Fruit fly (Drosophila melanogaster) whole organism, embryonic: ENCODE data around the gene Gr97a.

Experiments
- Atf6 ChIP-seq: fragments of 200-800 bp; sonication (Bioruptor generic); IDR thresholded peaks from 2 replicates; pipeline ENCODE4 v1.3.6; 2022; ENCODE audit warnings: missing biosample characterization, missing genetic modification characterization
- CG11723 ChIP-seq: fragments of 200-800 bp; sonication (Bioruptor generic); optimal IDR thresholded peaks from 2 replicates; lab custom pipeline; 2017; ENCODE audit warnings: missing biosample characterization, mild to moderate bottlenecking, missing genetic modification characterization
- Dll ChIP-seq: fragments of 200-800 bp; sonication (Bioruptor generic); IDR thresholded peaks from 4 replicates; pipeline ENCODE4 v1.3.6; 2022; ENCODE audit warnings: missing biosample characterization, missing genetic modification characterization; ENCODE audit not compliant: partially characterized antibody
- ERR ChIP-seq: fragments of 200-800 bp; sonication (Bioruptor generic); optimal IDR thresholded peaks from 2 replicates; lab custom pipeline; 2016; ENCODE audit warnings: missing biosample characterization, missing genetic modification characterization
- Hr51 ChIP-seq, 2 experiments: fragments of 200-800 bp; sonication (Bioruptor generic); optimal IDR thresholded peaks; 2 replicates in 1 of 2; 3 replicates in 1 of 2; lab custom pipeline; 2016 to 2018; ENCODE audit warnings: missing biosample characterization in 2 of 2, missing genetic modification characterization in 2 of 2, mild to moderate bottlenecking in 1 of 2, moderate library complexity in 1 of 2
- gsb ChIP-seq: fragments of 200-800 bp; sonication (Bioruptor generic); IDR thresholded peaks from 2 replicates; pipeline ENCODE4 v1.3.6; 2022; ENCODE audit warnings: missing biosample characterization, missing genetic modification characterization

dm6 chr3R:26945233-26945632 lies 21.1 kb downstream of the Gr97a start, which contains the start of gene CG14252:
- TF ChIP-seq CG11723 (GFP tag; lab: Kevin White, UChicago) (no peak), Hr51 (GFP tag; optimal IDR thresholded peaks at IDR 0.05; lab: Kevin White, UChicago) (no peak), gsb (no peak), Dll (GFP tag; lab: Robert Waterston, UW) (no peak), ERR (GFP tag; lab: Kevin White, UChicago) (no peak), Atf6 (GFP tag; lab: Robert Waterston, UW) (no peak)
